Fruit fly (Drosophila melanogaster) whole organism, wandering third instar larva: ENCODE measurements around the gene Gycalpha99B.

ENCODE experiments used
- Abd-B ChIP-seq: fragments of >200 bp; optimal IDR thresholded peaks from 2 replicates; lab custom pipeline; 2017; ENCODE audit warnings: missing biosample characterization, missing genetic modification characterization
- CG32264 ChIP-seq: fragments of 200-800 bp; sonication (Bioruptor generic); optimal IDR thresholded peaks from 2 replicates; lab custom pipeline; 2016; ENCODE audit warnings: missing biosample characterization, missing genetic modification characterization
- CG9705 ChIP-seq: fragments of 200-800 bp; sonication (Bioruptor generic); optimal IDR thresholded peaks from 2 replicates; lab custom pipeline; 2018; ENCODE audit warnings: missing biosample characterization, mild to moderate bottlenecking, missing genetic modification characterization
- CrebA ChIP-seq: fragments of 200-800 bp; sonication (Bioruptor generic); optimal IDR thresholded peaks from 2 replicates; lab custom pipeline; 2016; ENCODE audit warnings: missing biosample characterization, mild to moderate bottlenecking, missing genetic modification characterization, borderline replicate concordance
- Dif ChIP-seq: fragments of 200-275, 200-300 bp; sonication (Bioruptor generic); optimal IDR thresholded peaks from 2 replicates; lab custom pipeline; 2018; ENCODE audit warnings: missing biosample characterization, missing genetic modification characterization; ENCODE audit not compliant: partially characterized antibody
- GATAd ChIP-seq: sonication (Bioruptor generic); optimal IDR thresholded peaks from 2 replicates; lab custom pipeline; 2016; ENCODE audit warnings: missing biosample characterization, missing genetic modification characterization
- HLH106 ChIP-seq: fragments of 200-800 bp; optimal IDR thresholded peaks from 3 replicates; lab custom pipeline; 2019; ENCODE audit warnings: missing biosample characterization, mild to moderate bottlenecking, missing genetic modification characterization, moderate library complexity
- Hnf4 ChIP-seq: fragments of 200-800 bp; sonication (Bioruptor generic); optimal IDR thresholded peaks from 2 replicates; lab custom pipeline; 2016; ENCODE audit warnings: missing biosample characterization, mild to moderate bottlenecking, missing genetic modification characterization
- Hr78 ChIP-seq: fragments of >200 bp; optimal IDR thresholded peaks from 2 replicates; lab custom pipeline; 2017; ENCODE audit warnings: missing biosample characterization, missing genetic modification characterization
- Hr83 ChIP-seq: fragments of 200-300 bp; sonication (Bioruptor generic); optimal IDR thresholded peaks from 2 replicates; lab custom pipeline; 2016; ENCODE audit warnings: missing biosample characterization, mild to moderate bottlenecking, missing genetic modification characterization, moderate library complexity; ENCODE audit not compliant: poor library complexity, severe bottlenecking
- Jra ChIP-seq: sonication (Bioruptor generic); optimal IDR thresholded peaks from 2 replicates; lab custom pipeline; 2016; ENCODE audit warnings: missing biosample characterization, missing genetic modification characterization
- Mio ChIP-seq: sonication (Bioruptor generic); optimal IDR thresholded peaks from 2 replicates; lab custom pipeline; 2016; ENCODE audit warnings: missing biosample characterization, missing genetic modification characterization
- Myc ChIP-seq: fragments of >200 bp; optimal IDR thresholded peaks from 2 replicates; lab custom pipeline; 2017
- OdsH ChIP-seq: fragments of 200-800 bp; sonication (Bioruptor generic); optimal IDR thresholded peaks from 2 replicates; lab custom pipeline; 2016; ENCODE audit warnings: missing biosample characterization, mild to moderate bottlenecking, missing genetic modification characterization
- Rel ChIP-seq, 2 experiments: fragments of 200-800 bp; sonication (Bioruptor generic) in 1 of 2; optimal IDR thresholded peaks; 2 replicates in 1 of 2; 3 replicates in 1 of 2; lab custom pipeline; 2016 to 2019; ENCODE audit warnings: mild to moderate bottlenecking in 2 of 2, missing biosample characterization in 2 of 2, missing genetic modification characterization in 2 of 2, moderate library complexity in 1 of 2
- Sp1 ChIP-seq: fragments of 200-800 bp; sonication (Bioruptor generic); optimal IDR thresholded peaks from 3 replicates; lab custom pipeline; 2019; ENCODE audit warnings: missing biosample characterization, mild to moderate bottlenecking, missing genetic modification characterization, moderate library complexity
- Vsx2 ChIP-seq: fragments of 200-300, 225-300 bp; sonication (Bioruptor generic); optimal IDR thresholded peaks from 2 replicates; lab custom pipeline; 2018; ENCODE audit warnings: missing biosample characterization, missing genetic modification characterization; ENCODE audit not compliant: partially characterized antibody
- dmrt93B ChIP-seq: fragments of 200-800 bp; sonication (Bioruptor generic); optimal IDR thresholded peaks from 2 replicates; lab custom pipeline; 2018; ENCODE audit warnings: missing biosample characterization, mild to moderate bottlenecking, missing genetic modification characterization
- dsf ChIP-seq: sonication (Bioruptor generic); optimal IDR thresholded peaks from 2 replicates; lab custom pipeline; 2016; ENCODE audit warnings: missing biosample characterization, missing genetic modification characterization, borderline replicate concordance
- foxo ChIP-seq, 2 experiments: fragments of 200-800 bp; sonication (Bioruptor generic); optimal IDR thresholded peaks; 2 replicates in 1 of 2; 3 replicates in 1 of 2; lab custom pipeline; 2016 to 2017; ENCODE audit warnings: missing biosample characterization in 2 of 2, missing genetic modification characterization in 2 of 2
- h ChIP-seq: fragments of 200-800 bp; sonication (Bioruptor generic); optimal IDR thresholded peaks from 3 replicates; lab custom pipeline; 2016; ENCODE audit warnings: missing biosample characterization, mild to moderate bottlenecking, missing genetic modification characterization
- jim ChIP-seq: fragments of 175-275, 200-325 bp; sonication (Bioruptor generic); optimal IDR thresholded peaks from 2 replicates; lab custom pipeline; 2016; ENCODE audit warnings: missing biosample characterization, mild to moderate bottlenecking, missing genetic modification characterization
- lola ChIP-seq: fragments of >200 bp; optimal IDR thresholded peaks from 2 replicates; lab custom pipeline; 2017; ENCODE audit warnings: missing biosample characterization, missing genetic modification characterization
- pan ChIP-seq: fragments of >200 bp; optimal IDR thresholded peaks from 2 replicates; lab custom pipeline; 2017
- psq ChIP-seq: fragments of 200-800 bp; sonication (Bioruptor generic); optimal IDR thresholded peaks from 3 replicates; lab custom pipeline; 2017; ENCODE audit warnings: missing biosample characterization, mild to moderate bottlenecking, missing genetic modification characterization, moderate library complexity
- rgr ChIP-seq: fragments of 200-800 bp; sonication (Bioruptor generic); optimal IDR thresholded peaks from 3 replicates; lab custom pipeline; 2016; ENCODE audit warnings: missing biosample characterization, mild to moderate bottlenecking, missing genetic modification characterization
- sage ChIP-seq: fragments of 200-800 bp; sonication (Bioruptor generic); optimal IDR thresholded peaks from 2 replicates; lab custom pipeline; 2016; ENCODE audit warnings: missing biosample characterization, mild to moderate bottlenecking, missing genetic modification characterization
- sv ChIP-seq: fragments of 200-800 bp; sonication (Bioruptor generic); optimal IDR thresholded peaks from 3 replicates; lab custom pipeline; 2016; ENCODE audit warnings: missing biosample characterization, missing genetic modification characterization
- tai ChIP-seq: sonication (Bioruptor generic); optimal IDR thresholded peaks from 2 replicates; lab custom pipeline; 2016; ENCODE audit warnings: missing biosample characterization, missing genetic modification characterization
- usp ChIP-seq: fragments of >200 bp; optimal IDR thresholded peaks from 2 replicates; lab custom pipeline; 2017; ENCODE audit warnings: missing biosample characterization, missing genetic modification characterization
- woc ChIP-seq: sonication (Bioruptor generic); optimal IDR thresholded peaks from 2 replicates; lab custom pipeline; 2016; ENCODE audit warnings: missing biosample characterization, mild to moderate bottlenecking, missing genetic modification characterization

The Gycalpha99B gene

dm6 chr3R:29722238-29722637 lies 39.9 kb downstream of the Gycalpha99B start, which contains the start of gene CG34296:
Gene CG34296, plus strand, starts transcription at chr3R:29722538.
- TF ChIP-seq Dif (GFP tag; lab: Kevin White, UChicago) (no peak), Mio (GFP tag; lab: Kevin White, UChicago) (no peak), Rel (GFP tag; optimal IDR thresholded peaks at IDR 0.05; lab: Kevin White, UChicago) (no peak), Rel (tag; optimal IDR thresholded peaks at IDR 0.05; lab: Kevin White, UChicago) (no peak), Hr83 (GFP tag; lab: Kevin White, UChicago) (no peak), CrebA (no peak), Jra (GFP tag; lab: Kevin White, UChicago) (no peak), CG32264 (GFP tag; lab: Kevin White, UChicago) (no peak), h (no peak), Vsx2 (GFP tag; lab: Kevin White, UChicago) (no peak), dsf (GFP tag; lab: Kevin White, UChicago) (no peak), woc (GFP tag; lab: Kevin White, UChicago) (no peak), Hr78 (no peak), HLH106 (tag; lab: Kevin White, UChicago) (no peak), rgr (GFP tag; lab: Kevin White, UChicago) (no peak), sv (no peak)

- TF ChIP-seq OdsH: peak; percentile 25
- no peak for TF ChIP-seq Dif (GFP tag; lab: Kevin White, UChicago)
- no peak for TF ChIP-seq Jra (GFP tag; lab: Kevin White, UChicago)
- no peak for TF ChIP-seq Vsx2 (GFP tag; lab: Kevin White, UChicago)
- TF ChIP-seq Hr83 (GFP tag; lab: Kevin White, UChicago): peak; percentile 2
- peak; percentile 11 for TF ChIP-seq rgr (GFP tag; lab: Kevin White, UChicago)
- no peak for TF ChIP-seq CG9705 (GFP tag; lab: Kevin White, UChicago)
- no peak for TF ChIP-seq Abd-B (GFP tag; lab: Kevin White, UChicago)
- TF ChIP-seq sage (GFP tag; lab: Kevin White, UChicago): peak; percentile 11
- no peak for TF ChIP-seq Rel (GFP tag; optimal IDR thresholded peaks at IDR 0.05; lab: Kevin White, UChicago)
- TF ChIP-seq Rel (tag; optimal IDR thresholded peaks at IDR 0.05; lab: Kevin White, UChicago): peak; percentile 53
- TF ChIP-seq h: no peak
- TF ChIP-seq HLH106 (tag; lab: Kevin White, UChicago): no peak
- no peak for TF ChIP-seq usp (GFP tag; lab: Kevin White, UChicago)
- no peak for TF ChIP-seq GATAd
- TF ChIP-seq Sp1 (GFP tag; lab: Kevin White, UChicago): peak; percentile 39
Measured at dm6 chr3R:29723048-29723656, 40.8 kb downstream of the Gycalpha99B start, which contains the start of gene Pcd. Gene Pcd, plus strand, starts transcription at chr3R:29723163.

dm6 chr3R:29724745-29725144 lies 42.4 kb downstream of the Gycalpha99B start, which contains the start of the genes Naa40 and CG18731:
Gene Naa40, minus strand, starts transcription at chr3R:29724950.
Gene CG18731, plus strand, starts transcription at chr3R:29725027.
- TF ChIP-seq Sp1 (GFP tag; lab: Kevin White, UChicago): no peak
- TF ChIP-seq lola: no peak
- no peak for TF ChIP-seq pan (lab: Kevin White, UChicago)
- TF ChIP-seq psq: no peak
- no peak for TF ChIP-seq sv

dm6 chr3R:29725577-29726240 lies 43.4 kb downstream of the Gycalpha99B start, which contains the start of gene Kul:
Gene Kul, plus strand, starts transcription at chr3R:29725830.
- peak; percentile 82 for TF ChIP-seq Hnf4 (GFP tag; lab: Kevin White, UChicago)
- TF ChIP-seq jim (GFP tag; lab: Kevin White, UChicago): no peak
- no peak for TF ChIP-seq CG32264 (GFP tag; lab: Kevin White, UChicago)
- TF ChIP-seq Rel (GFP tag; optimal IDR thresholded peaks at IDR 0.05; lab: Kevin White, UChicago): no peak
- TF ChIP-seq Rel (tag; optimal IDR thresholded peaks at IDR 0.05; lab: Kevin White, UChicago): no peak
- no peak for TF ChIP-seq woc (GFP tag; lab: Kevin White, UChicago)
- TF ChIP-seq Sp1 (GFP tag; lab: Kevin White, UChicago): no peak
- no peak for TF ChIP-seq tai (GFP tag; lab: Kevin White, UChicago)
- TF ChIP-seq dmrt93B: no peak
- TF ChIP-seq GATAd: peak; percentile 2
- peak; percentile 2 for TF ChIP-seq OdsH
- TF ChIP-seq dsf (GFP tag; lab: Kevin White, UChicago): no peak
- peak in 1 of 2 experiments; percentile 19 for TF ChIP-seq foxo (GFP tag; optimal IDR thresholded peaks at IDR 0.05; lab: Kevin White, UChicago)
- no peak for TF ChIP-seq Myc (lab: Kevin White, UChicago)
- peak; percentile 11 for TF ChIP-seq rgr (GFP tag; lab: Kevin White, UChicago)
- peak; percentile 31 for TF ChIP-seq HLH106 (tag; lab: Kevin White, UChicago)
- TF ChIP-seq sv: no peak
- TF ChIP-seq CG9705 (GFP tag; lab: Kevin White, UChicago): no peak
- no peak for TF ChIP-seq lola
- TF ChIP-seq usp (GFP tag; lab: Kevin White, UChicago): no peak
- TF ChIP-seq Hr78: no peak
- no peak for TF ChIP-seq pan (lab: Kevin White, UChicago)
- TF ChIP-seq Mio (GFP tag; lab: Kevin White, UChicago): no peak
- TF ChIP-seq sage (GFP tag; lab: Kevin White, UChicago): no peak
- no peak for TF ChIP-seq Vsx2 (GFP tag; lab: Kevin White, UChicago)
- no peak for TF ChIP-seq Dif (GFP tag; lab: Kevin White, UChicago)
